Worm (Caenorhabditis elegans) whole organism, L2 larva: ENCODE measurements around the gene srw-36.

Experiments used
- ama-1 ChIP-seq: fragments of 150-350 bp; optimal IDR thresholded peaks from 2 replicates; lab custom pipeline; 2018; ENCODE audit warnings: inconsistent platforms
- elt-1 ChIP-seq: fragments of 150-350 bp; optimal IDR thresholded peaks from 2 replicates; lab custom pipeline; 2014; ENCODE audit warnings: missing biosample characterization, missing genetic modification characterization
- lin-13 ChIP-seq: fragments of 150-350 bp; optimal IDR thresholded peaks from 2 replicates; lab custom pipeline; 2014; ENCODE audit warnings: missing biosample characterization, missing genetic modification reagents, missing genetic modification characterization
- lin-39 ChIP-seq: fragments of 150-350 bp; optimal IDR thresholded peaks from 2 replicates; lab custom pipeline; 2014; ENCODE audit warnings: missing biosample characterization, missing genetic modification reagents, missing genetic modification characterization
- nhr-10 ChIP-seq: sonication (generic microtip); optimal IDR thresholded peaks from 2 replicates; lab custom pipeline; 2017; ENCODE audit warnings: missing biosample characterization, missing genetic modification characterization
- nhr-11 ChIP-seq: fragments of 150-350 bp; optimal IDR thresholded peaks from 2 replicates; lab custom pipeline; 2014; ENCODE audit warnings: missing biosample characterization, missing genetic modification characterization
- nhr-12 ChIP-seq: fragments of 150-350 bp; optimal IDR thresholded peaks from 2 replicates; lab custom pipeline; 2014; ENCODE audit warnings: missing biosample characterization, missing genetic modification characterization
- nhr-21 ChIP-seq: fragments of 150-350 bp; optimal IDR thresholded peaks from 2 replicates; lab custom pipeline; 2014; ENCODE audit warnings: missing biosample characterization, missing genetic modification characterization
- skn-1 ChIP-seq: sonication (generic microtip); optimal IDR thresholded peaks from 2 replicates; lab custom pipeline; 2017; ENCODE audit warnings: missing biosample characterization, missing genetic modification characterization

DNA sequence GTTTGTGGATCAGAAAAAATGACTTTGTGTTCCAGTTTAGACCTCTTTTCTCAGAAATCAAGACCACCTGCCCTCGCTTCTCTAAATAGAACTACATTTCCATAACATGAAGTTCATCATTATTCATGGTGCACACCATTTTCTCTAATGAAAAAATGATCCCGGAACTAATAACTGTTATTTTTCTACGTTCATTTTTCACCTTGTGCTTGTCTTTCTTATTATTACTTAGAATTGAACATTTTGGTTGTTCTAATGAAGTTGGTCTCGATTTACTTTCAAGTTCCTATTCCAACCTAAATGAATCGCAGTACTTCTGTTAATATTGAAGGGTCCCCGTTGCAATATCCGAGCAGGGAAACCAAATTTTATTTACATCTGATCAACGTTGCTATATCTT, at the start of gene srw-36:
- no peak for TF ChIP-seq lin-13 (GFP tag; lab: Kevin White, UChicago)
- no peak for TF ChIP-seq nhr-11 (tag; lab: Kevin White, UChicago)
- TF ChIP-seq nhr-10 (tag; lab: Kevin White, UChicago), result no peak
- TF ChIP-seq skn-1 (tag; lab: Kevin White, UChicago), result no peak
- no peak for TF ChIP-seq lin-39 (tag; lab: Kevin White, UChicago)
- no peak for TF ChIP-seq nhr-21 (tag; lab: Kevin White, UChicago)
- no peak for TF ChIP-seq ama-1 (lab: Kevin White, UChicago)
- TF ChIP-seq nhr-12 (tag; lab: Kevin White, UChicago), result no peak
- TF ChIP-seq elt-1 (tag; lab: Kevin White, UChicago), result no peak
